Fruit fly (Drosophila melanogaster): ENCODE results near the gene chic.

dm6 chr2L:5943229-5944078 is 37.4 kb downstream of the chic start, which contains the start of the genes Sfp26Ad and Gpdh1:
- TF ChIP-seq insv (optimal IDR thresholded peaks at IDR 0.05) (no peak), Myc (optimal IDR thresholded peaks at IDR 0.05) (no peak), Sin3A (optimal IDR thresholded peaks at IDR 0.05) (no peak), h (optimal IDR thresholded peaks at IDR 0.05) (no peak), psq (optimal IDR thresholded peaks at IDR 0.05) (no peak), ttk (optimal IDR thresholded peaks at IDR 0.05) (no peak)
